Worm (Caenorhabditis elegans): Measurements from ENCODE around the gene aat-3.

- TF ChIP-seq B0019.2 (GFP tag; conservative IDR thresholded peaks at IDR 0.05) (no peak), dox-1 (GFP tag; IDR thresholded peaks at IDR 0.05) (no peak), unc-130 (GFP tag; optimal IDR thresholded peaks at IDR 0.05) (no peak), dpff-1 (tag; optimal IDR thresholded peaks at IDR 0.05) (no peak), ceh-100 (GFP tag; IDR thresholded peaks at IDR 0.05) (no peak), nhr-80 (tag; optimal IDR thresholded peaks at IDR 0.05) (no peak), pha-4 (tag; optimal IDR thresholded peaks at IDR 0.05) (no peak), ama-1 (optimal IDR thresholded peaks at IDR 0.05) (no peak), ama-1 (GFP tag; optimal IDR thresholded peaks at IDR 0.05) (no peak), lir-1 (GFP tag; conservative IDR thresholded peaks at IDR 0.05) (no peak), ztf-28 (GFP tag; IDR thresholded peaks at IDR 0.05) (no peak), fkh-3 (tag; optimal IDR thresholded peaks at IDR 0.05) (no peak), unc-62 (GFP tag; optimal IDR thresholded peaks at IDR 0.05) (no peak)
These were observed 49.1 kb downstream of the aat-3 start for ce11 chrX:2601025-2601705.
